Worm (Caenorhabditis elegans) whole organism, late embryonic: ENCODE measurements around the gene pqn-70.

Experiments
- ceh-19 ChIP-seq: fragments of 200-800 bp; sonication (Bioruptor generic); optimal IDR thresholded peaks from 2 replicates; lab custom pipeline; 2018; ENCODE audit warnings: mild to moderate bottlenecking, missing genetic modification characterization, missing compliant biosample characterization
- ceh-6 ChIP-seq: fragments of 200-800 bp; sonication (Bioruptor generic); optimal IDR thresholded peaks from 2 replicates; lab custom pipeline; 2018; ENCODE audit warnings: mild to moderate bottlenecking, missing genetic modification characterization, missing compliant biosample characterization
- ceh-9 ChIP-seq: sonication (generic microtip); optimal IDR thresholded peaks from 2 replicates; lab custom pipeline; 2016; ENCODE audit warnings: mild to moderate bottlenecking, missing genetic modification characterization, inconsistent platforms, missing compliant biosample characterization
- elt-2 ChIP-seq: sonication (generic microtip); optimal IDR thresholded peaks from 2 replicates; lab custom pipeline; 2016; ENCODE audit warnings: missing genetic modification reagents, missing genetic modification characterization, missing compliant biosample characterization
- ets-4 ChIP-seq: sonication (generic microtip); optimal IDR thresholded peaks from 2 replicates; lab custom pipeline; 2016; ENCODE audit warnings: missing genetic modification characterization, missing compliant biosample characterization
- hlh-30 ChIP-seq: sonication (generic microtip); optimal IDR thresholded peaks from 2 replicates; lab custom pipeline; 2017; ENCODE audit warnings: antibody characterized with exemption, missing genetic modification characterization, missing compliant biosample characterization; ENCODE audit not compliant: insufficient read depth
- hlh-6 ChIP-seq: sonication (generic microtip); optimal IDR thresholded peaks from 2 replicates; lab custom pipeline; 2016; ENCODE audit warnings: missing genotype, missing genetic modification characterization, missing compliant biosample characterization
- nhr-11 ChIP-seq: fragments of 150-350 bp; optimal IDR thresholded peaks from 2 replicates; lab custom pipeline; 2014; ENCODE audit warnings: missing biosample characterization, missing genetic modification characterization
- tbx-2 ChIP-seq: sonication (generic microtip); optimal IDR thresholded peaks from 2 replicates; lab custom pipeline; 2016; ENCODE audit warnings: missing genetic modification characterization, missing compliant biosample characterization
- unc-3 ChIP-seq, 2 experiments: fragments of 200-800 bp in 1 of 2; sonication (Bioruptor generic) in 1 of 2; sonication (generic microtip) in 1 of 2; conservative IDR thresholded peaks in 1 of 2; optimal IDR thresholded peaks in 1 of 2; 2 replicates each; pipeline versions ENCODE4 v1.3.6 to Lab custom; 2016 to 2022; ENCODE audit warnings: missing compliant biosample characterization in 2 of 2, missing genetic modification characterization in 2 of 2, missing genetic modification reagents in 1 of 2
- unc-55 ChIP-seq: sonication (generic microtip); optimal IDR thresholded peaks from 2 replicates; lab custom pipeline; 2017; ENCODE audit warnings: missing biosample characterization, missing genetic modification reagents, missing genetic modification characterization
- ztf-16 ChIP-seq: sonication (generic microtip); optimal IDR thresholded peaks from 2 replicates; lab custom pipeline; 2017; ENCODE audit warnings: missing genetic modification characterization, missing compliant biosample characterization

DNA sequence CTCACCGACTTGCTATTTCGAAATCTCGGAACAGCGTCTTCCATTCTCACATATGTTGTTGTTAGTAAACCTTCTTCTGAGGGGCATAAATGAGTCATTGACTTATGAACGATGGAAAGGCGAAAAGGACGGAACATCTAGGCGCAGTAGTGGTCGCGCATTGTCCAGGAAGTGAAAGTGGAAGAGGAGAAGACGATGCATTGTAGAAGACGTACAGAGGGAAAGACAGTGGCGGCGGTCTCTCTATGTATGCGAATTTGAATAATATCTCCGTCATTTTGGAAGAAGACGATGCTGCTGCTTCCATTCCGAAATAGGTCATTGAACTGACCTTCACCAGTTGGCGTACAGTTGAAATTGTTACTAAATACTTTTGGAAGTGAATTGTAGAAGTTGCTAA, 30.4 kb downstream of the pqn-70 start:
- TF ChIP-seq ztf-16 (tag; lab: Kevin White, UChicago) (no peak), ceh-19 (GFP tag; lab: Kevin White, UChicago) (no peak), nhr-11 (no peak), unc-3 (GFP tag; conservative IDR thresholded peaks at IDR 0.05; lab: Robert Waterston, UW) (no peak), unc-3 (tag; optimal IDR thresholded peaks at IDR 0.05; lab: Kevin White, UChicago) (no peak), hlh-6 (tag; lab: Kevin White, UChicago) (no peak), ceh-9 (tag; lab: Kevin White, UChicago) (no peak), elt-2 (tag; lab: Kevin White, UChicago) (no peak), hlh-30 (tag; lab: Kevin White, UChicago) (no peak), ets-4 (tag; lab: Kevin White, UChicago) (no peak), tbx-2 (tag; lab: Kevin White, UChicago) (no peak), unc-55 (GFP tag; lab: Kevin White, UChicago) (no peak), ceh-6 (GFP tag; lab: Kevin White, UChicago) (no peak)
